Worm (Caenorhabditis elegans) whole organism, L4/young adult: ENCODE data around the gene W05H9.4.
A peak's percentile ranks its signal among the peaks of the same experiment; 100 is the strongest.

Source experiments
- W03F9.2 ChIP-seq: fragments of 150-350 bp; optimal IDR thresholded peaks from 2 replicates; lab custom pipeline; 2014; ENCODE audit warnings: missing biosample characterization, missing genetic modification characterization
- dao-5 ChIP-seq: sonication (generic microtip); optimal IDR thresholded peaks from 2 replicates; lab custom pipeline; 2016; ENCODE audit warnings: missing genotype, missing genetic modification characterization, moderate library complexity, missing compliant biosample characterization
- him-1 ChIP-seq: sonication (generic microtip); optimal IDR thresholded peaks from 2 replicates; lab custom pipeline; 2016; ENCODE audit warnings: missing genotype, missing genetic modification reagents, missing genetic modification characterization, missing compliant biosample characterization

W05H9.4 gene

DNA sequence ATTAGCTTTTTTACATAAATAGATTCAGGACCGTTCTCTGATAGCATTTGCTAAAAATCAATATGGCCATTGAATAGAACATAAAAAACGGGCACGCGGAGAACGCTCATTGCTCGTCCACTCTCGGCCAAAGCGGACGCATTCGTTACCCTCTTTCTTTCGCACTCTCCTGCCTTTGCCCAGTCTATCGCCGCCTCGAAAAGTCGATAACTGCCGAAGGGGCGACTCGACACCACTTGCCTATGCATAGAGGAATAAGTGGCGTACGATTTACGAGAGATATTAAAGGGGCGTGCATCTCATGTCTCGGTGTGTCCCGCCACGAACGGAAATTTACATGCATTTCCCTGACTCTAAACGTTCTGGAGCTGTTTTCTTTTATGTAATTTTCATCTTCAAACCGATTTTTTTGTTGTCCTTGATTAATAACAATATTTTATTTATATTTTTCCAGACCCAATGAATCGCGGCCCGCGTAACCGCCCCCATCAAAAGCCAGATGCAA is at the start of gene W05H9.4:
Gene W05H9.4, plus strand, starts transcription at position 455 of the 505 bp plus-strand sequence.
- TF ChIP-seq dao-5 = no peak
- no peak for TF ChIP-seq him-1 (tag; lab: Kevin White, UChicago)
- TF ChIP-seq W03F9.2 (tag; lab: Kevin White, UChicago) = no peak

DNA sequence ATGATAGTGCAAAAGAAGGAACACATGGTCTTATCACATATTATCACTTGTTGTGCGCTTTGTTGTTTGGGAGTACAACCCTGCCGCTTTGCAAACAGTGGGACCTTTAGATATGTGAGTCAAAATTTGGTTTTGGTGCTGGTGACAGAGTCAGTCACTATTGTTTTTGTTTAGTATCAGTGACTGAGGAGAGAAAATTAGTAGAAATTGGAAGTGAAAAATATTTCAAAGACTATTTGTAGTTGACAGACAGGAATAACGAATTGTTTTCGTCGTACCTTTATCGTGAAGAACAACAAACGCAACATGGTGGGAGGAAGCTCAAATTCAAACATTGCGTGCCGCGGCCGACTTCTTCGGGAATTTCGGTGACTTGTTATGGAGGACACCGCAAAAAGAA is 46.9 kb upstream of the W05H9.4 start, which contains the start of gene lrch-1:
Gene lrch-1, minus strand, starts transcription at position 101 of the 400 bp plus-strand sequence.
- TF ChIP-seq W03F9.2 (tag; lab: Kevin White, UChicago) (no peak), him-1 (tag; lab: Kevin White, UChicago) (no peak), dao-5 (no peak)

DNA sequence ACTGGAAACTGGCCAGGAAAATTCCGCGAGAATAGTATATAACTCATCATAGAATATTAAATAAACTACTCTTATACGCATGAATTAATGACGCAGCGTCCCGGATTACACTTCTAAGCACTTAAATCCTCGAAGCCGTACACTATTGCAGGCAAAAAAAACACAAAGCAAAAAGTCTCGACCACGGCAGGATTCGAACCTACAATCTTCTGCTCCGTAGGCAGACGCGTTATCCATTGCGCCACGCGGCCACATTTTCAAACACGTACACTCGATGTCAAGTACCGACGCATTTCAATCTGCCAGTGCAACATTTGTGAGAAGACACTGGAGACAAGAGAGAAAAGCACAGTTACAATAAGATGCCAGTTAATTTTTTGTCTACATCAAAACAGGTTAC is 43.6 kb upstream of the W05H9.4 start:
- TF ChIP-seq him-1 (tag; lab: Kevin White, UChicago) = peak; percentile 57
- TF ChIP-seq W03F9.2 (tag; lab: Kevin White, UChicago) = no peak

DNA sequence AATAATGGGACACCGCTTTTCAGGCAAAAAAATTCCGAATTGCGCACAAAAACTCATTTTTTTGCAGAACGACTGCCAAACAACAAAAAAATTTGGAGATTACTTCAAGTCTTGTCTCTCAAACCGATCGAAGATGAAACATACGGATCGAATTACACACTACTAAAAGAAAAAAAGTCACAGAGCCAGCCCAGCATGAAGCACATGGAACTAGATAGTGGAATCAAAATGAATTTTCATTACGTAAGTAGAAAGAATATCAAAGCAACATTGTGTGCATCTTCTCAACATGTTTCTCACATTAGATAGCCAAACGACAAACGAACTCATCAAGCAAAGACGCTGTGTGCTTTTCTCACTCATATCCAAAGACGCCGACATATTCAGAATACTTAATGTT is 42.4 kb upstream of the W05H9.4 start:
- TF ChIP-seq dao-5 = no peak
- no peak for TF ChIP-seq him-1 (tag; lab: Kevin White, UChicago)
- TF ChIP-seq W03F9.2 (tag; lab: Kevin White, UChicago) = no peak

DNA sequence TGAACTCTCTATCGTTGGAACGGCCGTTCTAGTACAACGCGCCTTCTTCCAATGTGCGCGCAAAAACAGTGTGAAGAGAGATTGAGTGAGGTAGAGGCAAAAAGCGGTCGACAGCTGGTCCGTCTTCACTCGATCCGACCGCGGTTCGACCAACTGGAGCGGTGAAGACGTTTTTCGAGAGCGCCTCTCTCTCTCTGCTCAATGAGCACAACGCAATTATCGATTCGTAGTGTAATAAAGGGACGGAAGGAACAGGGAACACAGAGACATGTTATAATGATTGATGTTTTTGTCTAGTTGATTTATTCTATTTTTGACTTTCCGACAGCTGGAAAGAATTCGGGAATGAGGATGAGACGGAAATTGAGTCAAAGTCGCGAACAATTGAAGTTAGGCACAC is 38.6 kb upstream of the W05H9.4 start:
- TF ChIP-seq him-1 (tag; lab: Kevin White, UChicago) = no peak
- no peak for TF ChIP-seq dao-5
- no peak for TF ChIP-seq W03F9.2 (tag; lab: Kevin White, UChicago)

DNA sequence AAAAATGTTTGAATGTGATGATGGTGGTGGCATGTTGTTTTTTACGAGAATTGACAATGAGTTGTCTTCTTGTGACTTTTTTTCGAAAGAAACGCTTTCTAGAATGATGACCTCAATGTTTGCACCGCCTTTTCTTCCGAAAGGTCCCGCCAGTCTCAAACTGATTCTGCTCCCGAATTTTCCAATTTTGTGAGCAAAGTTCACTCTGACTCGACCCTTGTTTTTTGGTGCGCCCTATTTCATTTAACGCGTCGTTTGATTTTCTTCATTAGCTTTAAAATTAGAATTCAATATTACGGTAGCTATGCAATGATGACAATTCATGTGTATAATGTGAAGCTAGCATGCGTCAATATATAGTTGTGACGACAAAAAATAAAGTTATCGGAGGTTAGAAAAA is 32.8 kb upstream of the W05H9.4 start, which contains the start of gene lite-1:
Gene lite-1, minus strand, starts transcription at position 101 of the 400 bp plus-strand sequence.
- TF ChIP-seq him-1 (tag; lab: Kevin White, UChicago) = no peak
- TF ChIP-seq dao-5 = no peak
- TF ChIP-seq W03F9.2 (tag; lab: Kevin White, UChicago) = no peak

DNA sequence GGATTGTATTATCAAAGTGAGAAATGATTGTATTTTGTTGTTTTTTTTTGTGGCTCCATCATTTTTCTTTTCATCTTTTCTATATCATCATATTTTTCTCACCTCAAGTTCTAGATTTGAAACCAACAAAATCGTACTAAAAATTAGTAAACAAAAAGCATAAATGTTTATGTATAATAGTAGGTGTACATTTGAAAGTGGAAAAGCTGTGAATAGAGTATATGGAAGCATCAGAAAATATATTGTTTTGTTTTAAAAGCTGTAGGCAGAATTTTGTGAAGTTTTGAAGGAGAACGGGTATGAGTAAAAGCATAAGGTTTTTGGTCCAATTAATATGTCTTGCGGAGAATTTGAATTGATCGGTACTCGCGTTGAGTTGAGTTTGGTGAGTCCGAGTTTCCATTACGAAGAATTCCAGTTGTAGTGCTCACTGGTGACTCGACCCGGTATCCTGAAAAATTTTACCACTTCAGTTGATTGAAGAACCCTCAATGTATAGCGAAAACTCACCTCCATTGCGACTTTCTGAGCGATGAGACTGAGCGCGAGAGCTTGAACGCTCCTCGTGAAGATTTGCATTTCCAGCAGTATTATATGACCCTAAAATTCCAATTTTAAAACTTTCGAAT is 30.3 kb upstream of the W05H9.4 start, which contains the start of gene C14F11.4:
Gene C14F11.4, minus strand, starts transcription at position 51 of the 629 bp plus-strand sequence.
- TF ChIP-seq him-1 (tag; lab: Kevin White, UChicago) (no peak), W03F9.2 (tag; lab: Kevin White, UChicago) (no peak), dao-5 (no peak)

DNA sequence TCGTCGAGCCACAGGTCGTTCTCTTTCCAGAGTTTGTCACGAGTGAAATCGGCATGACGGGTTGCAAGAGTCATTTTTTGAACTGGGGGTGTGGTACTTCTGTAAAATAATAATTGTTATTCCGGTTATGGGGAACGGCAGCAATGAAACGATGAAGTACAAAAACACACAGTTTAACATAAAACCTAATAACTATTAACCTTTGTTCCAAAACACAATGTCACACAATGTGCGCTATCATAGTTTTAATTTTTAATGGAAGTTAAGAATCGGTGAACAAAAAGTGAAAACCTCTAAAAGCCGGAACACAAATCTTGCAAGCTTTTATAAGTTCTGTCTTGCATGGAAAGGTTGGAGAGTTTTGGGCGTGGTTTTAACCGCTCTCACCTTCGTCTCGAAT is 28.0 kb upstream of the W05H9.4 start, which contains the start of gene hsp-43:
Gene hsp-43, minus strand, starts transcription at position 101 of the 400 bp plus-strand sequence.
- no peak for TF ChIP-seq him-1 (tag; lab: Kevin White, UChicago)
- no peak for TF ChIP-seq W03F9.2 (tag; lab: Kevin White, UChicago)
- TF ChIP-seq dao-5 = no peak

DNA sequence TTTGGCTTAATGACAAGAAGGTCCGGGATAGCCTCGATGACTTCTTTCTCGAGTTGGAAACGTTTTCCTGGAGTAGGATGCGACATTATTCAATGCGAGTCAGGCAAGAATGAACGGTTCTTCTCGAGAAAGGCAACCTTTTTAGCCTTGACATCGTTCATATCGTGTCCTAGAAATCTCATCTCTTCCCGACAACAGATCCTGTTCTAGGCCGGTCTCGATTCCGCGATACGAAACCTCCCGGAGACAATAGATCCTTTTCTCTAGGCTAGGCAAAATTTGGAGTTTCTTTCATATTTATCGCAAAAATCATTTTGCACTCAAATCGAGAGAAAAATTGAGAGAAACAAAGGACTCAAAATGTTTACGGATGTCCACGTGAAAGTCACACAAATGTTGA is 24.5 kb upstream of the W05H9.4 start, which contains the start of gene rml-3:
Gene rml-3, minus strand, starts transcription at position 93 of the 400 bp plus-strand sequence.
- TF ChIP-seq W03F9.2 (tag; lab: Kevin White, UChicago) = no peak
- TF ChIP-seq him-1 (tag; lab: Kevin White, UChicago) = no peak
- no peak for TF ChIP-seq dao-5

DNA sequence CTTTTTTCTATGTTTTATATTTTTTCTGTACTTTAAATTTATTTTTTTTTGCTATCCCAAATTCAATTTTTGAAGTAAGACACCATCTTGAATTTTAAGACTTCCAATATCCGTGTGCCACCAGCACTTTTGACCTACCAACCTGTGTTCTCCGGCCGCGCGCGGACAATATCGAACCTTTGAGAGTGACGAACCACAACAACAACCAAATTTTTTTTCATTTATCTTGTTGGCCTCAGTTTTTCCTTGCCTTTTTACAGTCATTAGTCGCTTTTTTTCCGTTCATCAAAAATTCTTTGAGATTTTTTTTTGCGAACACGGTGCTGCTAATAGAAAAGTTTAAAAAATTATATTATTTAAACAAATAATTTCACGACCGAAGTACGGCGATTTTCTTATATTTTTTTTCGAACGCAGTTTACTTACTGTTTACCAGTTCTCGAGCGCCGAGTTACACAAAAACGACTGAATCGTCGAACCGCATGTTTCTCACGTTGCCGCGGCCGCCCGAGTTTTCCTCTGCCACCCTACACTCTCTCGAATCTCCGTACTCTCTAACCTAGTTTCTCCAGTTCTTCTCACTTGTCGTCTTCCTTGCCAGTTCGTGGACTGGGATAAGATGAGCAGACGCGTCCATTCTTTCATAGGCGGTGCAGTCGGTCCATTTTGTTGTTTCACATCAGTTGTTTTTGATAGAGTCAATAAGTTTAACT is 23.4 kb upstream of the W05H9.4 start:
- TF ChIP-seq W03F9.2 (tag; lab: Kevin White, UChicago) (no peak), him-1 (tag; lab: Kevin White, UChicago) (no peak)

DNA sequence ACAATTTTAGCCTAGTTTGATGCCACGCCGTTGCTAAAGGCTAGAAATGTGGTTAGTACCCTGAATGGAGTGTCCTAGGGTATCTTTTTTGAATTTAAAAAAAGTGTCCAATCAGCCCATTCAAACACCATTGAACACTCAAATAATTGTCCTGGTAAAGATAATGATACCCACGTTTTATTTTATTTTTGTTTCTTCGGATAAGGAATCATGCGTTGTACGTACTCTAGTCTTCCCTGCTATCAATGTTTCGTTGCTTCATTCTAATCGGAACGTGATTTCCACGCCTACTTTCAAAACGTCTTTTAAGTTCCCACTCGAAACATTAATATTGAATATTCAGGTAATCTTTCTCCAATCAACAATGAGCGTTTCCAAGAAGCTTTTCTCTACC is 22.8 kb upstream of the W05H9.4 start, which contains the start of gene got-2.2:
Gene got-2.2, plus strand, starts transcription at position 344 of the 394 bp plus-strand sequence.
- TF ChIP-seq dao-5 (no peak), W03F9.2 (tag; lab: Kevin White, UChicago) (no peak), him-1 (tag; lab: Kevin White, UChicago) (no peak)

DNA sequence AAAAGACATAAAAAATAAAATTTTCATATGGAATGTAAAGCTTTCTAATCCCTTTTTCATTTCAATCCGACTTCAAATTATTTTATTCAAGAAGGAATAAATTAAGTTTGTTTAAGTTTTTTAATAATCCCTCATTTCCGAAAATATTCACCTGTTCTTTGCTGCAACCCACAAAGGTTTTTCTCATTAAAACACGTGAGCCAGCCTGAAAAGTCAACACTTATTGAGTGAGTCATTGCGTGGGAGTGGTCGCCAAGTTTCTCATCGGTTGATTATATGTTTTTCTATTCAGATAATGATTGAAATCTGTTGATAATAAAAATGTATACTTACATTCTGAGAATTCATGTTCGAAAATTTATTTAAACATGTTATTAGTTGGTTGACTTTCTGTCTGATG is 17.9 kb upstream of the W05H9.4 start:
- TF ChIP-seq W03F9.2 (tag; lab: Kevin White, UChicago) = no peak
- TF ChIP-seq him-1 (tag; lab: Kevin White, UChicago) = no peak
- TF ChIP-seq dao-5 = no peak

DNA sequence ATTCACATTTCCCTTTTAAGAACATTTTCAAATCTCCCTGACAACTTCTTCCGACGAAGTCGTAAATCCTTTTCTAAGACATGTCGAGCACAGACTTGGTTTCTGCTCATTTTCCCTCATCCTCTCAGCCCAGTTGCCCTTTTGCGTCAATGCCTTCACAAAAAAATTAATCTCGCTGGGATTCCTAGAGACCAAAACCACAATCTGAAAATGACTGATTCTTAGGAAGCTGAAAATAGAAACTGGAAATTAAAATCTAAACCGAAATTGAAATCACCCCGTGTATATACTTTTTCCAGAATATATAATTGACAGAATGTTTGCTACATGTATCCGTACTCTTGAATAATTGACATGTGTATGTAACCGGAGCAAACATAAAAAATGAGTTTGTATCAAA is 16.4 kb upstream of the W05H9.4 start:
- no peak for TF ChIP-seq dao-5
- TF ChIP-seq W03F9.2 (tag; lab: Kevin White, UChicago) = no peak
- TF ChIP-seq him-1 (tag; lab: Kevin White, UChicago) = no peak

DNA sequence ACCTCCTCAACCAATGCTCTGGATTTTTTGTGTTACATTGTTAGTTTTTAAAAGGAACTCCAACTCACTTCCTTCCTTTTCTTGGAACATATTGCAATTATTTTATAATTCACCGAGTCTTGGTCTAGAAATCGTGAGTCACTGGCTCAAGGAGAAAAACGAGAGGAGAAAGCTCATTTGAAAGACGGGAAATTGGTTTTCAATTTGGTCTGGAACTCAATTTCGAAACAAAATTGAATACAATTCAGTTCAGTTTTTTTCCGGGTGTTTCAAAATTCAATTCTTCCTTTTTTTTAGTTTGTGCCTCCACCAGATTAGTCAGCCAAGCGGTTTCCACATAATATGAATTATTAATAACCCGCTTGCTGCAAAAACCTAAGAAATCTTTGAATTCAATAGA is 15.6 kb upstream of the W05H9.4 start:
- no peak for TF ChIP-seq him-1 (tag; lab: Kevin White, UChicago)
- no peak for TF ChIP-seq W03F9.2 (tag; lab: Kevin White, UChicago)
- no peak for TF ChIP-seq dao-5
